Worm (Caenorhabditis elegans) whole organism, L4 larva: ENCODE data around the gene ceh-27.

Source experiments
- D1046.2 ChIP-seq: fragments of 200-800 bp; sonication (Bioruptor generic); IDR thresholded peaks from 2 replicates; pipeline ENCODE4 v1.3.6; 2022; ENCODE audit warnings: missing genetic modification characterization, missing compliant biosample characterization
- F49E8.2 ChIP-seq: sonication (generic microtip); optimal IDR thresholded peaks from 2 replicates; lab custom pipeline; 2016; ENCODE audit warnings: missing compliant biosample characterization, mild to moderate bottlenecking, missing genetic modification characterization, borderline replicate concordance
- Y105C5A.15 ChIP-seq: fragments of 200-800 bp; sonication (Bioruptor generic); IDR thresholded peaks from 2 replicates; pipeline ENCODE4 v1.3.6; 2022; ENCODE audit warnings: missing genetic modification characterization, missing compliant biosample characterization
- aha-1 ChIP-seq: fragments of 150-350 bp; peaks from one replicate; lab custom pipeline; 2014; ENCODE audit warnings: missing biosample characterization, missing genetic modification characterization
- ceh-28 ChIP-seq: fragments of 150-350 bp; optimal IDR thresholded peaks from 2 replicates; lab custom pipeline; 2014; ENCODE audit warnings: missing biosample characterization, missing genetic modification reagents, missing genetic modification characterization
- ceh-32 ChIP-seq: sonication (generic microtip); optimal IDR thresholded peaks from 2 replicates; lab custom pipeline; 2016; ENCODE audit warnings: mild to moderate bottlenecking, missing genetic modification characterization, missing compliant biosample characterization; ENCODE audit not compliant: poor library complexity
- ces-1 ChIP-seq: fragments of 150-350 bp; sonication (generic microtip); optimal IDR thresholded peaks from 4 replicates; lab custom pipeline; 2014; ENCODE audit warnings: missing biosample characterization, missing genetic modification reagents, missing genetic modification characterization
- cey-2 ChIP-seq: sonication (generic microtip); optimal IDR thresholded peaks from 3 replicates; lab custom pipeline; 2017; ENCODE audit warnings: missing genetic modification characterization, mild to moderate bottlenecking, missing compliant biosample characterization, antibody characterized with exemption, borderline replicate concordance; ENCODE audit not compliant: insufficient read depth
- dmd-6 ChIP-seq: fragments of 200-800 bp; sonication (Bioruptor generic); IDR thresholded peaks from 2 replicates; pipeline ENCODE4 v1.3.6; 2022; ENCODE audit warnings: missing genetic modification reagents, missing genetic modification characterization, missing compliant biosample characterization
- dmd-9 ChIP-seq: fragments of 200-800 bp; sonication (Bioruptor generic); IDR thresholded peaks from 2 replicates; pipeline ENCODE4 v1.3.6; 2022; ENCODE audit warnings: missing genetic modification reagents, missing genetic modification characterization, missing compliant biosample characterization
- fkh-10 ChIP-seq: fragments of 150-350 bp; optimal IDR thresholded peaks from 2 replicates; lab custom pipeline; 2014; ENCODE audit warnings: missing biosample characterization, missing genetic modification reagents, missing genetic modification characterization
- jun-1 ChIP-seq: fragments of 150-350 bp; optimal IDR thresholded peaks from 2 replicates; lab custom pipeline; 2014; ENCODE audit warnings: missing biosample characterization, missing genetic modification reagents, missing genetic modification characterization
- lim-7 ChIP-seq: fragments of 200-800 bp; sonication (Bioruptor generic); IDR thresholded peaks from 2 replicates; pipeline ENCODE4 v1.3.6; 2022; ENCODE audit warnings: missing genetic modification characterization, missing compliant biosample characterization
- lin-1 ChIP-seq: fragments of 200-800 bp; sonication (Bioruptor generic); IDR thresholded peaks from 2 replicates; pipeline ENCODE4 v1.3.6; 2022; ENCODE audit warnings: missing genetic modification reagents, missing genetic modification characterization, missing compliant biosample characterization
- lin-15B ChIP-seq: fragments of 150-350 bp; sonication (generic microtip); optimal IDR thresholded peaks from 3 replicates; lab custom pipeline; 2014; ENCODE audit warnings: missing biosample characterization, missing genetic modification characterization
- lin-29 ChIP-seq: fragments of 200-800 bp; sonication (Bioruptor generic); IDR thresholded peaks from 2 replicates; pipeline ENCODE4 v1.3.6; 2022; ENCODE audit warnings: missing genetic modification reagents, missing genetic modification characterization, missing compliant biosample characterization
- lin-39 ChIP-seq: fragments of 150-350 bp; optimal IDR thresholded peaks from 2 replicates; lab custom pipeline; 2014; ENCODE audit warnings: missing biosample characterization, missing genetic modification reagents, missing genetic modification characterization
- lsy-2 ChIP-seq, 2 experiments: fragments of 150-350 bp in 1 of 2; sonication (generic microtip) in 1 of 2; optimal IDR thresholded peaks; 2 replicates each; lab custom pipeline; 2014 to 2017; ENCODE audit warnings: missing biosample characterization in 2 of 2, missing genetic modification characterization in 2 of 2
- madf-9 ChIP-seq: fragments of 200-800 bp; sonication (Bioruptor generic); conservative IDR thresholded peaks from 2 replicates; pipeline ENCODE4 v1.3.6; 2022; ENCODE audit warnings: missing genetic modification reagents, missing genetic modification characterization, missing compliant biosample characterization
- nhr-28 ChIP-seq: fragments of 150-350 bp; optimal IDR thresholded peaks from 2 replicates; lab custom pipeline; 2014; ENCODE audit warnings: missing biosample characterization, missing genetic modification characterization
- nhr-76 ChIP-seq: fragments of 150-350 bp; optimal IDR thresholded peaks from 2 replicates; lab custom pipeline; 2014; ENCODE audit warnings: missing biosample characterization, missing genetic modification characterization
- pqm-1 ChIP-seq: sonication (generic microtip); optimal IDR thresholded peaks from 2 replicates; lab custom pipeline; 2017; ENCODE audit warnings: missing biosample characterization, missing genetic modification characterization
- sdz-12 ChIP-seq: fragments of 200-800 bp; sonication (Bioruptor generic); optimal IDR thresholded peaks from 2 replicates; lab custom pipeline; 2018; ENCODE audit warnings: mild to moderate bottlenecking, missing genetic modification characterization, missing compliant biosample characterization
- unc-130 ChIP-seq: sonication (generic microtip); optimal IDR thresholded peaks from 2 replicates; lab custom pipeline; 2016; ENCODE audit warnings: missing genetic modification reagents, missing genetic modification characterization, missing compliant biosample characterization
- unc-62 ChIP-seq, 3 experiments: fragments of 150-350 bp in 1 of 3; sonication (generic microtip); optimal IDR thresholded peaks in 2 of 3; peaks in 1 of 3; 1 replicate in 1 of 3; 2 replicates in 2 of 3; lab custom pipeline; 2014 to 2017; ENCODE audit warnings: missing biosample characterization in 3 of 3, missing genetic modification characterization in 3 of 3, missing genetic modification reagents in 3 of 3, missing genotype in 1 of 3
- zip-2 ChIP-seq: fragments of 150-350 bp; optimal IDR thresholded peaks from 2 replicates; lab custom pipeline; 2014; ENCODE audit warnings: missing biosample characterization, missing genetic modification characterization
- ztf-11 ChIP-seq: fragments of 150-350 bp; optimal IDR thresholded peaks from 2 replicates; lab custom pipeline; 2014; ENCODE audit warnings: missing biosample characterization, missing genetic modification characterization
- ztf-7 ChIP-seq: fragments of 150-350 bp; optimal IDR thresholded peaks from 2 replicates; lab custom pipeline; 2014; ENCODE audit warnings: missing biosample characterization, missing genetic modification characterization

Gene ceh-27

DNA sequence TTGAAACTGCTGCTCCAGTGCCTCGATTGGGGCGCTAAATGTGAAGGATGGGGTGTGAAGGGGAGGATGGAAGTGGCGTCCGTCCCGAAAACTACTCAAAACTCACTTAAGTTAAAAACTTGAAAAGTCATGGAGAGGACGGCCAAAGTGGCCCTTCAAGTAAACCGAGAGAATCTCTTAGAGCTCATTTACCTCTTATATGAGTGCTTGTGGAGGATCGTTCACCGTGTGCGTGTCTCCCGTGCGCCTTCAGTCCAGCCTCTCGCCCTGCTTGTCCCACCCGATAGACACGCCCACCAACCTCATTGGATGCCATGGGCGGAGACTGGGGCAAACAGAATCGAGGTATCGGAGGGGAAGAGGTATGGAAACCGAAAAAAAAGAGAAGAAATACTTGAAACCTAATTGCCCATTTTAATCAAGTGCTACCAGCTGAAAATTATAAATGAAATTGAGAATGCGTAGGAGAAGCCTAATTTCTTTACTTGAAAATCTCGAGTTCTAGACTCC, at the start of gene ceh-27:
ceh-27 (minus strand) TSS at position 228 of the 510 bp plus-strand sequence.
- TF ChIP-seq lin-29 (no peak), fkh-10 (GFP tag; lab: Kevin White, UChicago) (peak; percentile 52), lim-7 (GFP tag; lab: Robert Waterston, UW) (0 out of 2 replicates have a peak, but pooled peaks have one; percentile 10)

DNA sequence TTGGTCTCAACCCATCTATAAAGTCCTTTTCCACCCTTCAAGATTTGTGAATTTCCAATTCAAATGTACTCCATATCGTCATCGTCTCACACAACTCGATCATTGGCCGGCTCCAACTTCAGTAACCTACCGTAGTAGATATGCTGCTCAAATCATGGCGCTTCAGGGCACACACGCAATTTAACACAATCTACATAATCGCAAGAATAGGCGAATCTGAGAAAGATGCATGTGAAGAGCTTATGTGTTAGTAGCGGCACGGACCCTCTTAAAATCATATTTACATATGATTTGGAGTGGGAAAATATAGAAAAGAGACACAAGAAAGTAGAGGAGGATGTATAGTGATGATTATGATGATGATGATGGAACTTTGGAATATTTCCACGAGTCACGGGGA, 46.8 kb upstream of the ceh-27 start:
- no peak for TF ChIP-seq madf-9 (GFP tag; lab: Robert Waterston, UW)
- TF ChIP-seq ztf-11: no peak
- TF ChIP-seq ceh-32 (tag; lab: Kevin White, UChicago): peak; percentile 85
- TF ChIP-seq, all 104 proteins: peak for 1

DNA sequence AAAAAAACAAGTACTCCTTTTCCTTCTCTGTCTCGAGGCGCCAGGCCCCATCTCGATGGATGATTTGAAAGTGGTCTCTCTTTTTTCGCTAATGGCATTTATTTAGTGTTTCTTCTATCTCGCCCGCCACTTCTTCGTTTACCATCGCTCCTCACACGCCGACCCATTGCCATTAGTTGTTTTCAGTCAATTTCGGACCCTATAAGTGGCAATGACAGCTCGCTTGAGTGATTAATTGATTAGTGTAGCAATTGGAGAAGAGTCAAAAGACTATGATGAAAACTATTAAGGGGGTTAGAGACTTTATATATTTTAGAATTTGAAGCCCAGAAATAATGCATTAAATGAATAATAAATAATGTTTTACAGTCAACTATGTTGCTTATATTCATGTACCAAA, 41.5 kb upstream of the ceh-27 start:
- TF ChIP-seq nhr-76: no peak
- TF ChIP-seq ceh-32 (tag; lab: Kevin White, UChicago): peak; percentile 83
- TF ChIP-seq sdz-12 (GFP tag; lab: Kevin White, UChicago): no peak
- no peak for TF ChIP-seq ztf-7 (tag; lab: Kevin White, UChicago)

DNA sequence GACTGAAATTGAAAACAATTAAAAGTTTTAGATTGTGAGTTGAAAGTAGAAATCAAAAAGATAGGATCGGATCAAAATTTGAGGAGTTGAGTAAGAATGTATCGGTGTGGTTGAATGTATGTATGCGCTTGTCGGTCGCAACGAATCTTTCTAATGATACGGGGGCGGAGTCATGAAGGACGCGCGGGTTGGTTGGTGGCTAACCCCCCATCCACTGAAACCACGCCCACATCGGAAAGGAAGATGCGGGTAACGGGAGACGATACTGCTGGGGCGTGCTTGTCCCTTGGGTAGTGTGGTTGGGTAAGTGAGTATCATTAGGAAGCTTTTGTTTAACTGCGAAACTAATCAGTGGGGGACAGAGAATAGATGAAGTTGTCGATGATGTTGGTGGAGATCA, 40.5 kb upstream of the ceh-27 start, which contains the start of gene ceh-32:
ceh-32 (minus strand) TSS at position 2 of the 400 bp plus-strand sequence.
- TF ChIP-seq ceh-32 (tag; lab: Kevin White, UChicago): peak; percentile 64
- no peak for TF ChIP-seq lsy-2 (tag; optimal IDR thresholded peaks at IDR 0.05; lab: Kevin White, UChicago)
- TF ChIP-seq, all 104 proteins: peak for 1

DNA sequence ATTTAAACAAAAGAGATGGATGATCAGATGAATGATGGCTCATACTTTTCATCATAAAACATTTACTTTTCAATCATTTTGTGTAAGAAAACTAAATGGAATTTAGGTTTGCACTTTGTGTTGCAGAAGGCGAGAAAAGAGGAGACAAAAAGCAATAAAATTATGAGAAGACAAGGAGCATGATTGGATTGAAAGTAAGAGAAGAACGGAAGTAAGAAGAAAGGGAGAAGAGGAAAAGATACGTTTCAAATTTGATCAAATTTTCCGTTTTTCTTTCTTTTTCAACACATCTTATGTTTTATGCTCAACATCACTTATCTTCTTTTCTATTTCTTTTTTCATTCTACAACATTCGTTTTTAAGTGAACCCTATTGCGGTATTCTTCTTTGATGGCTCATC, 39.8 kb upstream of the ceh-27 start:
- TF ChIP-seq fkh-10 (GFP tag; lab: Kevin White, UChicago): peak; percentile 77
- TF ChIP-seq aha-1 (tag; lab: Kevin White, UChicago): peak; percentile 84
- TF ChIP-seq ceh-32 (tag; lab: Kevin White, UChicago): peak; percentile 92
- TF ChIP-seq F49E8.2 (tag; lab: Kevin White, UChicago): no peak
- peak; percentile 82 for TF ChIP-seq ces-1 (GFP tag; lab: Kevin White, UChicago)
- TF ChIP-seq, all 104 proteins: peak for 4

DNA sequence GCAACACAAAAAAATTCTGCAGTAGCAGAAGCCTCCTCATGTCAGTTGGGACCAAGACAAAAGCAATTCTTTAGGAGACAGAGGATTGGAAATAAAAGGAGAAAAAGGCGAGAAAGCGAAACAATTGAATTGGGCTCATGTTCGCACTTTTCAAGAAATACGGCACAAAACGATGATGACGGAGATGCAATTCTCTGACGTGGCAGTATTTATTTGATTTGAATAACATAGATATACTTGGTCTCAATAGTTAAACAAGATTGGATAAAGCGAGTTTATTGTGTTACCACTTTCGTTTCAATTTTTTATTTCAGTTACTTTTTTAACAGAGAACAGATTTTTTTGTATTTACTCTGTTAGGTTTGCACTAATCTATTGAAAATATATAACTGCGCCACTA, 32.6 kb upstream of the ceh-27 start:
- TF ChIP-seq fkh-10 (GFP tag; lab: Kevin White, UChicago) (peak; percentile 84), cey-2 (no peak), ces-1 (GFP tag; lab: Kevin White, UChicago) (peak; percentile 68)

DNA sequence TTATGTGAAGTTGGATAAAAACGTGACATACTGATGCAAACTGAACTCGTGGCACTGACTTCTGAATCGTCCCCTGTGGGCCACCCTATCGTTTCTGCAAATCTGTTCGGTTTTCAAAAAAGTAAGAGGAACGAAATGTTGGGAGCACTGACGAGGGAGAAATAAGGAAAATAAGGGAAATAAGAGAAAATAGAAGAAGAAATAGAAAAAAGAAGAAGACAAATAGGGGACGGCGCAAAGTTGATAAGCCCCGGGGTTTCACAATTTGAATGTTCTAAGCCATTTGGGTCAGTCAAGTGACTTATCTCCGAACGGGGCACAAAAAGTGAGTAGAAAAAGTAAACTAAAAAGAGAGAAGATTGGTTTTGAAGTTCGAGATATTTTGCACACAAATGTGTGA, 30.7 kb upstream of the ceh-27 start, which contains the start of gene W05E10.5:
W05E10.5 (minus strand) TSS at position 101 of the 400 bp plus-strand sequence.
- no peak for TF ChIP-seq zip-2
- no peak for TF ChIP-seq dmd-9 (GFP tag; lab: Robert Waterston, UW)
- TF ChIP-seq ceh-28 (tag; lab: Kevin White, UChicago): no peak
- no peak for TF ChIP-seq lin-39
- TF ChIP-seq cey-2: no peak
- no peak for TF ChIP-seq fkh-10 (GFP tag; lab: Kevin White, UChicago)
- TF ChIP-seq unc-62 (GFP tag; optimal IDR thresholded peaks at IDR 0.05 in 1 of 2; lab: Kevin White, UChicago): no peak
- TF ChIP-seq unc-62 (tag; optimal IDR thresholded peaks at IDR 0.05; lab: Kevin White, UChicago): no peak
- no peak for TF ChIP-seq unc-130
- TF ChIP-seq lsy-2 (tag; optimal IDR thresholded peaks at IDR 0.05; lab: Kevin White, UChicago): no peak
- TF ChIP-seq ces-1 (GFP tag; lab: Kevin White, UChicago): no peak
- TF ChIP-seq Y105C5A.15: no peak

DNA sequence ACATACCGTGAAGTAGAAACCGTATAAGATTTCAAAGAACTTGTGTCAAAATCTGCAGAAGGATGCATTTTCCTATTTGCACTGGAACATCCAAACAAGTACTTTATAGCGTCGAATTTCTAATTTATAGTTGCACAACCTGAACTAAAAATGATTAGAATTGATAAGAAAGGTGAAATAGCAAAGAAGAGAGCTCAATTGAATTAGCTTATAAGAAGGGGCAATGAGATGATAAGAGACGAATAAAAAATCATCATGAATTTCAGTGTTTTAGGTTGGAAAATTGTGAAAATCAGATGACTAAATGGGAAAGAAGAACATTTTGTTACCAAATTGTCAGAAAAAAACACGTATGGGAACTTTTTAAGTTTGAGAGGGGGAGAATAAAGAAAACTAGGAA, 26.7 kb upstream of the ceh-27 start, which contains the start of gene W05E10.1:
W05E10.1 (minus strand) TSS at position 139 of the 400 bp plus-strand sequence.
- TF ChIP-seq jun-1 (tag; lab: Kevin White, UChicago) (no peak), lin-1 (GFP tag; lab: Robert Waterston, UW) (no peak), D1046.2 (GFP tag; lab: Robert Waterston, UW) (no peak), aha-1 (tag; lab: Kevin White, UChicago) (peak; percentile 62), nhr-28 (tag; lab: Kevin White, UChicago) (peak; percentile 76), lin-15B (tag; lab: Kevin White, UChicago) (no peak), pqm-1 (tag; lab: Kevin White, UChicago) (peak; percentile 59), dmd-6 (GFP tag; lab: Robert Waterston, UW) (peak; percentile 63)
